Fruit fly (Drosophila melanogaster): ENCODE results near the gene Hsp60B.
A peak's percentile ranks its signal among the peaks of the same experiment; 100 is the strongest.

Gene Hsp60B

dm6 chr2L:776236-776635, 48.1 kb downstream of the Hsp60B start, which contains the start of gene CG13946:
Gene CG13946, plus strand, starts transcription at chr2L:776536.
- TF ChIP-seq woc (GFP tag; optimal IDR thresholded peaks at IDR 0.05) (no peak), h (GFP tag; optimal IDR thresholded peaks at IDR 0.05) (no peak), Dfd (GFP tag; optimal IDR thresholded peaks at IDR 0.05) (no peak), Rel (GFP tag; optimal IDR thresholded peaks at IDR 0.05) (no peak), Rel (tag; optimal IDR thresholded peaks at IDR 0.05) (no peak), Hnf4 (GFP tag; optimal IDR thresholded peaks at IDR 0.05) (no peak), ey (GFP tag; optimal IDR thresholded peaks at IDR 0.05) (no peak), HLH106 (tag; optimal IDR thresholded peaks at IDR 0.05) (no peak), CG32264 (GFP tag; optimal IDR thresholded peaks at IDR 0.05) (no peak), Hr78 (GFP tag; optimal IDR thresholded peaks at IDR 0.05) (no peak), OdsH (GFP tag; optimal IDR thresholded peaks at IDR 0.05) (no peak), br (GFP tag; optimal IDR thresholded peaks at IDR 0.05) (no peak), rgr (GFP tag; optimal IDR thresholded peaks at IDR 0.05) (no peak)

- no peak for TF ChIP-seq N (GFP tag; optimal IDR thresholded peaks at IDR 0.05)
- no peak for TF ChIP-seq dmrt93B (GFP tag; optimal IDR thresholded peaks at IDR 0.05)
- peak; percentile 99 for TF ChIP-seq Dfd (GFP tag; optimal IDR thresholded peaks at IDR 0.05)
Observed at dm6 chr2L:779123-779584, 51.0 kb downstream of the Hsp60B start, which contains the start of gene CG13947. Gene CG13947, plus strand, starts transcription at chr2L:779173.

Data from whole organism, wandering third instar larva.